Fruit fly (Drosophila melanogaster): ENCODE results near the gene CG2258.

DNA sequence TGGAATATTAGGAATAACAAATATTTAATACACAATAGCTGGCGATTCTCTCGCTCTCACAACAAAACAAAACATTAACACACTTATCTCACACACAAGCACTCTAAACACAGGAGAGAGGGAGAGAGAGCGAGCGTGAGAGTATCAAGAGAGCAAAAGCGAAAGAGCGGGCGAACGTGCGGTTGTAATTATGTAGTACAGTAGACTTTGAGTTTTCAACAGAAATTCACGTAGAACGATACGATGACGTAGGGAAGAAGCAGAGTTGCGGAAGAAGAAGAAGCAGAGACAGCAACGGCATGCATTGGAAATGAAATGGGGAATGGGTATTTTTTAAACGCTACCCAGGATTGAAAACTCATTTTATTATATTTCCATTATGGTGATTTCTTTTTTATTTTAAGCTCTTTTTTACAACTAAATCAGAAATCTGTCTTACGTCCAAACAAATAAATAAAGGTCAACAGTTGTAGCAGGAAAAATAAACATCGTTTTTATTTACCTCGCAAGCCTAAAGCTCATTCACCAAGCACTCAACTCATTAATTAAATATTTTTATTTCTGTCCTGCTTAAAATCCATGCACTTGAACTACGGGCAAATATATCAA, 44.0 kb downstream of the CG2258 start:
- TF ChIP-seq svp (GFP tag) (peak; percentile 51), CG6276 (GFP tag; optimal IDR thresholded peaks at IDR 0.05) (no peak), fd85E (GFP tag; optimal IDR thresholded peaks at IDR 0.05) (no peak), CG8119 (GFP tag; IDR thresholded peaks at IDR 0.05) (no peak), esn (GFP tag; optimal IDR thresholded peaks at IDR 0.05) (no peak), Eip75B (GFP tag; optimal IDR thresholded peaks at IDR 0.05) (no peak), CG10669 (GFP tag; optimal IDR thresholded peaks at IDR 0.05) (no peak), pdm3 (GFP tag; optimal IDR thresholded peaks at IDR 0.05) (no peak)
